Fruit fly (Drosophila melanogaster) whole organism, embryonic: Measurements from ENCODE around the gene Mvl.

Source experiments
- CG10267 ChIP-seq: fragments of 200-800 bp; sonication (Bioruptor generic); optimal IDR thresholded peaks from 2 replicates; lab custom pipeline; 2018; ENCODE audit warnings: missing biosample characterization, mild to moderate bottlenecking, missing genetic modification characterization, moderate library complexity
- CG12744 ChIP-seq: fragments of 200-800 bp; sonication (Bioruptor generic); optimal IDR thresholded peaks from 2 replicates; lab custom pipeline; 2016; ENCODE audit warnings: missing biosample characterization, missing genetic modification characterization
- CG12769 ChIP-seq: fragments of 200-800 bp; sonication (Bioruptor generic); optimal IDR thresholded peaks from 2 replicates; lab custom pipeline; 2019; ENCODE audit warnings: missing biosample characterization, mild to moderate bottlenecking, missing genetic modification characterization, moderate library complexity
- CG13296 ChIP-seq: fragments of 200-800 bp; sonication (Bioruptor generic); optimal IDR thresholded peaks from 3 replicates; lab custom pipeline; 2018; ENCODE audit warnings: missing biosample characterization, mild to moderate bottlenecking, missing genetic modification characterization
- CG15696 ChIP-seq: fragments of 200-800 bp; sonication (Bioruptor generic); optimal IDR thresholded peaks from 2 replicates; lab custom pipeline; 2019; ENCODE audit warnings: missing biosample characterization, mild to moderate bottlenecking, missing genetic modification characterization, moderate library complexity
- CG18599 ChIP-seq: fragments of 200-800 bp; sonication (Bioruptor generic); optimal IDR thresholded peaks from 3 replicates; lab custom pipeline; 2017; ENCODE audit warnings: missing biosample characterization, missing genetic modification characterization, mild to moderate bottlenecking, moderate library complexity, missing genetic modification reagents
- CG33213 ChIP-seq: fragments of 200-800 bp; sonication (Bioruptor generic); optimal IDR thresholded peaks from 3 replicates; lab custom pipeline; 2016; ENCODE audit warnings: missing biosample characterization, missing genetic modification characterization
- CG34376 ChIP-seq: fragments of 200-800 bp; sonication (Bioruptor generic); optimal IDR thresholded peaks from 2 replicates; lab custom pipeline; 2018; ENCODE audit warnings: missing biosample characterization, mild to moderate bottlenecking, missing genetic modification characterization
- CG4617 ChIP-seq: fragments of 200-800 bp; sonication (Bioruptor generic); optimal IDR thresholded peaks from 3 replicates; lab custom pipeline; 2016; ENCODE audit warnings: missing biosample characterization, missing genetic modification characterization, borderline replicate concordance
- CG8478 ChIP-seq: fragments of >200 bp; optimal IDR thresholded peaks from 2 replicates; lab custom pipeline; 2018
- CTCF ChIP-seq: fragments of 200-800 bp; sonication (Bioruptor generic); optimal IDR thresholded peaks from 2 replicates; lab custom pipeline; 2017; ENCODE audit warnings: missing biosample characterization, mild to moderate bottlenecking, missing genetic modification characterization, moderate library complexity
- Deaf1 ChIP-seq: fragments of 200-800 bp; optimal IDR thresholded peaks from 3 replicates; lab custom pipeline; 2019; ENCODE audit warnings: missing biosample characterization, mild to moderate bottlenecking, missing genetic modification characterization, moderate library complexity
- Elba2 ChIP-seq: fragments of 200-800 bp; sonication (Bioruptor generic); optimal IDR thresholded peaks from 3 replicates; lab custom pipeline; 2016; ENCODE audit warnings: missing biosample characterization, missing genetic modification characterization
- Ets65A ChIP-seq: fragments of 200-800 bp; sonication (Bioruptor generic); peaks from one replicate; lab custom pipeline; 2016; ENCODE audit warnings: missing biosample characterization, missing genetic modification characterization
- Fer2 ChIP-seq: fragments of 200-800 bp; sonication (Bioruptor generic); optimal IDR thresholded peaks from 2 replicates; lab custom pipeline; 2018; ENCODE audit warnings: missing biosample characterization, mild to moderate bottlenecking, missing genetic modification characterization, moderate library complexity
- GATAe ChIP-seq: fragments of 200-800 bp; sonication (Bioruptor generic); conservative IDR thresholded peaks from 2 replicates; pipeline ENCODE4 v1.3.6; 2022; ENCODE audit warnings: missing biosample characterization, missing genetic modification characterization
- Gsc ChIP-seq: fragments of 200-800 bp; sonication (Bioruptor generic); IDR thresholded peaks from 2 replicates; pipeline ENCODE4 v1.3.6; 2022; ENCODE audit warnings: missing biosample characterization, missing genetic modification characterization
- Hey ChIP-seq: fragments of 200-800 bp; sonication (Bioruptor generic); optimal IDR thresholded peaks from 3 replicates; lab custom pipeline; 2018; ENCODE audit warnings: missing biosample characterization, mild to moderate bottlenecking, missing genetic modification characterization
- HmgZ ChIP-seq: fragments of 200-800 bp; sonication (Bioruptor generic); optimal IDR thresholded peaks from 2 replicates; lab custom pipeline; 2018; ENCODE audit warnings: missing biosample characterization, mild to moderate bottlenecking, missing genetic modification characterization
- Med ChIP-seq: fragments of 200-800 bp; sonication (Bioruptor generic); peaks from one replicate; lab custom pipeline; 2016; ENCODE audit warnings: missing biosample characterization, missing genetic modification characterization, mild to moderate bottlenecking, inconsistent platforms, moderate library complexity
- NFAT ChIP-seq: fragments of 200-800 bp; sonication (Bioruptor generic); IDR thresholded peaks from 2 replicates; pipeline ENCODE4 v1.3.6; 2022; ENCODE audit warnings: missing biosample characterization, missing genetic modification characterization
- Nf-YB ChIP-seq: fragments of 200-800 bp; sonication (Bioruptor generic); optimal IDR thresholded peaks from 3 replicates; lab custom pipeline; 2019; ENCODE audit warnings: missing biosample characterization, mild to moderate bottlenecking, missing genetic modification characterization, moderate library complexity
- Nf-YC ChIP-seq: fragments of 200-800 bp; optimal IDR thresholded peaks from 3 replicates; lab custom pipeline; 2019; ENCODE audit warnings: missing biosample characterization, mild to moderate bottlenecking, missing genetic modification characterization, moderate library complexity
- Sox100B ChIP-seq: fragments of 200-800 bp; sonication (Bioruptor generic); optimal IDR thresholded peaks from 3 replicates; lab custom pipeline; 2018; ENCODE audit warnings: missing biosample characterization, mild to moderate bottlenecking, missing genetic modification characterization
- amos ChIP-seq: fragments of 200-800 bp; sonication (Bioruptor generic); IDR thresholded peaks from 2 replicates; pipeline ENCODE4 v1.3.6; 2022; ENCODE audit warnings: missing biosample characterization, missing genetic modification characterization; ENCODE audit not compliant: partially characterized antibody
- ash1 ChIP-seq: fragments of 200-800 bp; sonication (Bioruptor generic); optimal IDR thresholded peaks from 2 replicates; lab custom pipeline; 2018; ENCODE audit warnings: missing biosample characterization, mild to moderate bottlenecking, missing genetic modification characterization
- bowl ChIP-seq: fragments of 200-800 bp; sonication (Bioruptor generic); IDR thresholded peaks from 2 replicates; pipeline ENCODE4 v1.3.6; 2022; ENCODE audit warnings: missing biosample characterization, missing genetic modification characterization
- cas ChIP-seq: fragments of 200-800 bp; sonication (Bioruptor generic); IDR thresholded peaks from 2 replicates; pipeline ENCODE4 v1.3.6; 2022; ENCODE audit warnings: missing biosample characterization, missing genetic modification characterization
- cg ChIP-seq: fragments of 200-800 bp; sonication (Bioruptor generic); optimal IDR thresholded peaks from 3 replicates; lab custom pipeline; 2019; ENCODE audit warnings: missing biosample characterization, mild to moderate bottlenecking, missing genetic modification characterization, moderate library complexity
- chinmo ChIP-seq: fragments of 200-800 bp; sonication (Bioruptor generic); IDR thresholded peaks from 4 replicates; pipeline ENCODE4 v1.3.6; 2022; ENCODE audit warnings: missing biosample characterization, missing genetic modification characterization; ENCODE audit not compliant: partially characterized antibody
- crol ChIP-seq: fragments of 200-800 bp; sonication (Bioruptor generic); IDR thresholded peaks from 2 replicates; pipeline ENCODE4 v1.3.6; 2022; ENCODE audit warnings: missing biosample characterization, missing genetic modification characterization
- cwo ChIP-seq: fragments of 200-800 bp; sonication (Bioruptor generic); optimal IDR thresholded peaks from 3 replicates; lab custom pipeline; 2017; ENCODE audit warnings: missing biosample characterization, missing genetic modification characterization, mild to moderate bottlenecking, moderate library complexity, missing genetic modification reagents
- exex ChIP-seq: fragments of 200-800 bp; sonication (Bioruptor generic); optimal IDR thresholded peaks from 4 replicates; lab custom pipeline; 2018; ENCODE audit warnings: missing biosample characterization, mild to moderate bottlenecking, missing genetic modification characterization, moderate library complexity
- fd64A ChIP-seq: fragments of 200-800 bp; sonication (Bioruptor generic); optimal IDR thresholded peaks from 3 replicates; lab custom pipeline; 2018; ENCODE audit warnings: missing biosample characterization, mild to moderate bottlenecking, missing genetic modification characterization
- gce ChIP-seq: fragments of 200-800 bp; sonication (Bioruptor generic); IDR thresholded peaks from 3 replicates; pipeline ENCODE4 v1.3.6; 2022; ENCODE audit warnings: missing biosample characterization, missing genetic modification characterization
- grn ChIP-seq: fragments of 200-800 bp; sonication (Bioruptor generic); optimal IDR thresholded peaks from 3 replicates; lab custom pipeline; 2017; ENCODE audit warnings: missing biosample characterization, missing genetic modification characterization
- her ChIP-seq: fragments of 200-800 bp; sonication (Bioruptor generic); optimal IDR thresholded peaks from 2 replicates; lab custom pipeline; 2016; ENCODE audit warnings: missing biosample characterization, missing genetic modification characterization
- lab ChIP-seq: fragments of 200-800 bp; sonication (Bioruptor generic); optimal IDR thresholded peaks from 3 replicates; lab custom pipeline; 2017; ENCODE audit warnings: missing biosample characterization, missing genetic modification characterization, mild to moderate bottlenecking, moderate library complexity, missing genetic modification reagents
- lmd ChIP-seq: fragments of 200-800 bp; sonication (Bioruptor generic); IDR thresholded peaks from 2 replicates; pipeline ENCODE4 v1.3.6; 2022; ENCODE audit warnings: missing biosample characterization, missing genetic modification characterization
- mirr ChIP-seq: fragments of 200-800 bp; sonication (Bioruptor generic); optimal IDR thresholded peaks from 3 replicates; lab custom pipeline; 2018; ENCODE audit warnings: missing biosample characterization, mild to moderate bottlenecking, missing genetic modification characterization
- otp ChIP-seq: fragments of 200-800 bp; sonication (Bioruptor generic); IDR thresholded peaks from 3 replicates; pipeline ENCODE4, ENCODE4 v1.3.6; 2022; ENCODE audit warnings: missing biosample characterization, missing genetic modification characterization
- sd ChIP-seq: fragments of 200-800 bp; sonication (Bioruptor generic); optimal IDR thresholded peaks from 3 replicates; lab custom pipeline; 2018; ENCODE audit warnings: missing biosample characterization, mild to moderate bottlenecking, missing genetic modification characterization, moderate library complexity
- shn ChIP-seq: fragments of 200-800 bp; sonication (Bioruptor generic); optimal IDR thresholded peaks from 3 replicates; lab custom pipeline; 2016; ENCODE audit warnings: missing biosample characterization, missing genetic modification characterization
- sug ChIP-seq: fragments of 200-800 bp; optimal IDR thresholded peaks from 2 replicates; lab custom pipeline; 2019; ENCODE audit warnings: missing biosample characterization, mild to moderate bottlenecking, missing genetic modification characterization, moderate library complexity
- toy ChIP-seq: fragments of 200-800 bp; sonication (Bioruptor generic); IDR thresholded peaks from 2 replicates; pipeline ENCODE4 v1.3.6; 2022; ENCODE audit warnings: missing biosample characterization, missing genetic modification characterization
- vnd ChIP-seq: fragments of 200-800 bp; sonication (Bioruptor generic); IDR thresholded peaks from 3 replicates; pipeline ENCODE4 v1.3.6; 2022; ENCODE audit warnings: missing biosample characterization, missing genetic modification characterization; ENCODE audit not compliant: partially characterized antibody

Gene Mvl

dm6 chr3R:21078958-21079357 is 18.4 kb upstream of the Mvl start (continued):
- TF ChIP-seq Gsc (GFP tag; lab: Robert Waterston, UW) (no peak), her (GFP tag; lab: Kevin White, UChicago) (no peak), CG13296 (GFP tag; lab: Kevin White, UChicago) (no peak), chinmo (GFP tag; lab: Robert Waterston, UW) (no peak), otp (GFP tag; lab: Robert Waterston, UW) (no peak)
- TF ChIP-seq, all 482 proteins: peak for 8

dm6 chr3R:21078211-21078610 is 17.6 kb upstream of the Mvl start:
- TF ChIP-seq CG8478 (lab: Kevin White, UChicago), result no peak
- TF ChIP-seq exex, result peak; percentile 100
- TF ChIP-seq bowl (GFP tag; lab: Robert Waterston, UW), result no peak
- TF ChIP-seq fd64A (GFP tag; lab: Kevin White, UChicago), result no peak
- TF ChIP-seq ash1 (GFP tag; lab: Kevin White, UChicago), result no peak
- peak; percentile 99 for TF ChIP-seq grn (GFP tag; lab: Kevin White, UChicago)
- no peak for TF ChIP-seq CG10267 (tag; lab: Kevin White, UChicago)
- peak; percentile 81 for TF ChIP-seq sug (tag; lab: Kevin White, UChicago)
- no peak for TF ChIP-seq CG4617 (GFP tag; lab: Kevin White, UChicago)
- TF ChIP-seq sd (tag; lab: Kevin White, UChicago), result peak; percentile 92
- peak; percentile 11 for TF ChIP-seq lab
- TF ChIP-seq cwo (GFP tag; lab: Kevin White, UChicago), result peak; percentile 11
- TF ChIP-seq toy (GFP tag; lab: Robert Waterston, UW), result no peak
- peak; percentile 11 for TF ChIP-seq CG18599 (GFP tag; lab: Kevin White, UChicago)
- no peak for TF ChIP-seq CG33213
- TF ChIP-seq amos, result no peak
- TF ChIP-seq cas (GFP tag; lab: Robert Waterston, UW), result no peak
- peak; percentile 55; the same call in 2 of the 3 replicates for TF ChIP-seq vnd (GFP tag; lab: Robert Waterston, UW)
- peak; percentile 94 for TF ChIP-seq CG12769 (tag; lab: Kevin White, UChicago)
- no peak for TF ChIP-seq Sox100B (GFP tag; lab: Kevin White, UChicago)
- TF ChIP-seq CG15696, result no peak
- TF ChIP-seq Fer2 (tag; lab: Kevin White, UChicago), result no peak
- peak; percentile 90 for TF ChIP-seq mirr (GFP tag; lab: Kevin White, UChicago)
- peak; percentile 67 for TF ChIP-seq Hey
- peak; percentile 78; the same call in 1 of the 2 replicates for TF ChIP-seq crol (GFP tag; lab: Robert Waterston, UW)
- no peak for TF ChIP-seq Nf-YC (tag; lab: Kevin White, UChicago)
- no peak for TF ChIP-seq shn (GFP tag; lab: Kevin White, UChicago)
- TF ChIP-seq Deaf1 (tag; lab: Kevin White, UChicago), result no peak
- peak; percentile 84 for TF ChIP-seq CG34376 (GFP tag; lab: Kevin White, UChicago)
- TF ChIP-seq Med (GFP tag; lab: Kevin White, UChicago), result peak; percentile 38
- TF ChIP-seq GATAe (GFP tag; lab: Robert Waterston, UW), result peak; percentile 40; the same call in 1 of the 2 replicates
- peak; percentile 53 for TF ChIP-seq HmgZ (tag; lab: Kevin White, UChicago)

dm6 chr3R:21077577-21077976 is 17.0 kb upstream of the Mvl start:
- TF ChIP-seq lmd (GFP tag; lab: Robert Waterston, UW) (no peak), Elba2 (no peak), CTCF (GFP tag; lab: Kevin White, UChicago) (no peak), Ets65A (GFP tag; lab: Kevin White, UChicago) (peak; percentile 23), gce (GFP tag; lab: Robert Waterston, UW) (no peak), Nf-YB (GFP tag; lab: Kevin White, UChicago) (peak; percentile 89), CG12744 (GFP tag; lab: Kevin White, UChicago) (no peak), NFAT (no peak), mirr (GFP tag; lab: Kevin White, UChicago) (peak; percentile 13), cg (GFP tag; lab: Kevin White, UChicago) (peak; percentile 1), GATAe (GFP tag; lab: Robert Waterston, UW) (peak; percentile 57; the same call in 1 of the 2 replicates), Nf-YC (tag; lab: Kevin White, UChicago) (peak; percentile 92)
- TF ChIP-seq, all 482 proteins: peak for 6
